Fruit fly (Drosophila melanogaster) whole organism: ENCODE results near the gene CG31875.

ENCODE experiments used
- CG8478 ChIP-seq: fragments of >200 bp; optimal IDR thresholded peaks from 2 replicates; lab custom pipeline; 2018; ENCODE audit warnings: inconsistent platforms
- pan ChIP-seq: fragments of >200 bp; optimal IDR thresholded peaks from 2 replicates; lab custom pipeline; 2017
- psq ChIP-seq: fragments of >200 bp; optimal IDR thresholded peaks from 2 replicates; lab custom pipeline; 2017
- usp ChIP-seq: fragments of >200 bp; optimal IDR thresholded peaks from 2 replicates; lab custom pipeline; 2017; ENCODE audit warnings: missing biosample characterization, missing genetic modification characterization, mixed read lengths

DNA sequence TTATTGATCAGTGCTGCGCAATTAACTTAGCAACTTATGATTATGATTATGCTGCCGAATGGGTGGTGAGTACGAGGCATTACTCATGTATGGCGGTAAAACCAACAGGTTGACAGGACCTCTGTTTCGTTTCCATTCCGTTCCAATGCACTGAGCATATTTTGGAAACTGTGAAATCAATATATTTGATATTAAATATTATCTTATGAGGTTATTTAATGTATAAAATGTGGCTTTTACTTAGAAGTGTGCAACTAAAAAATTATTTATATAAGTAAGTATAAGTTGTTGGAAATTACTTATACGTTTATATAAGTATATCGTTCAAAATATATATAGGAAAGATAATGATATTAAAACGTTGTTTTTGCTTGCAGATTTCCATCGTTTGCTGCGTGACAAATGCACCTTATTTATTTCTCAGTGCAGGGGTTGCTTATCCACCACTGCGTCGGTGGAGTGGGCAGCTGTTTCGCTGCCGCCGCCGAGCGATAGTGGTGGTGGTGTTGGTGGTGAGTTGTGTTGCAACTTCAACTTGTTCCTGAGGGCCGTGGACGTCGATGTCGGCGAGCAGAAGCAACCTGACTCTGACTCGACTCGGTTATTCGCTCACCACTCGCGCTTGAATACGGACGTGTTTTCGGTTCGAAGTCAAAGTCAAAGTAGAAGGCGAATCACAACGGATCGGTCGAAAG, 18.3 kb downstream of the CG31875 start, which contains the start of gene bib:
- TF ChIP-seq usp (GFP tag; lab: Kevin White, UChicago) (no peak), pan (lab: Kevin White, UChicago) (no peak), psq (lab: Kevin White, UChicago) (no peak), CG8478 (no peak)
